Worm (Caenorhabditis elegans) whole organism, late embryonic: ENCODE measurements around the gene F41E7.2.

ENCODE experiments used
- C08G9.2 ChIP-seq: sonication (generic microtip); optimal IDR thresholded peaks from 2 replicates; lab custom pipeline; 2016; ENCODE audit warnings: mild to moderate bottlenecking, missing genetic modification characterization, moderate library complexity, missing compliant biosample characterization
- F13H6.1 ChIP-seq: sonication (generic microtip); optimal IDR thresholded peaks from 2 replicates; lab custom pipeline; 2016; ENCODE audit warnings: missing genetic modification characterization, missing compliant biosample characterization
- K02D7.2 ChIP-seq: sonication (generic microtip); optimal IDR thresholded peaks from 2 replicates; lab custom pipeline; 2017; ENCODE audit warnings: mild to moderate bottlenecking, missing genetic modification characterization, missing compliant biosample characterization
- K09A11.1 ChIP-seq: sonication (generic microtip); optimal IDR thresholded peaks from 2 replicates; lab custom pipeline; 2017; ENCODE audit warnings: antibody characterized with exemption, mild to moderate bottlenecking, missing genetic modification characterization, missing compliant biosample characterization; ENCODE audit not compliant: insufficient read depth
- ama-1 ChIP-seq: fragments of 150-350 bp; optimal IDR thresholded peaks from 2 replicates; lab custom pipeline; 2014
- ceh-18 ChIP-seq: sonication (generic microtip); optimal IDR thresholded peaks from 2 replicates; lab custom pipeline; 2016; ENCODE audit warnings: missing genetic modification characterization, missing compliant biosample characterization
- ceh-19 ChIP-seq: fragments of 200-800 bp; sonication (Bioruptor generic); optimal IDR thresholded peaks from 2 replicates; lab custom pipeline; 2018; ENCODE audit warnings: mild to moderate bottlenecking, missing genetic modification characterization, missing compliant biosample characterization
- ceh-22 ChIP-seq: sonication (generic microtip); optimal IDR thresholded peaks from 2 replicates; lab custom pipeline; 2017; ENCODE audit warnings: missing biosample characterization, missing genetic modification characterization
- ceh-24 ChIP-seq: sonication (generic microtip); optimal IDR thresholded peaks from 2 replicates; lab custom pipeline; 2016; ENCODE audit warnings: mild to moderate bottlenecking, missing genetic modification characterization, missing compliant biosample characterization
- ceh-34 ChIP-seq: sonication (generic microtip); optimal IDR thresholded peaks from 2 replicates; lab custom pipeline; 2016; ENCODE audit warnings: mild to moderate bottlenecking, missing genetic modification characterization, missing compliant biosample characterization
- ceh-45 ChIP-seq: fragments of 200-800 bp; sonication (Bioruptor generic); IDR thresholded peaks from 2 replicates; pipeline ENCODE4 v1.3.6; 2022; ENCODE audit warnings: missing genetic modification reagents, missing genetic modification characterization, missing compliant biosample characterization
- ceh-48 ChIP-seq: sonication (generic microtip); optimal IDR thresholded peaks from 2 replicates; lab custom pipeline; 2016; ENCODE audit warnings: missing genetic modification characterization, inconsistent platforms, missing compliant biosample characterization
- ceh-9 ChIP-seq: sonication (generic microtip); optimal IDR thresholded peaks from 2 replicates; lab custom pipeline; 2016; ENCODE audit warnings: mild to moderate bottlenecking, missing genetic modification characterization, inconsistent platforms, missing compliant biosample characterization
- che-1 ChIP-seq: sonication (generic microtip); optimal IDR thresholded peaks from 2 replicates; lab custom pipeline; 2016; ENCODE audit warnings: mild to moderate bottlenecking, missing genetic modification characterization, missing compliant biosample characterization
- dmd-4 ChIP-seq: sonication (generic microtip); optimal IDR thresholded peaks from 2 replicates; lab custom pipeline; 2016; ENCODE audit warnings: borderline replicate concordance, missing genetic modification characterization, missing compliant biosample characterization
- elt-4 ChIP-seq: sonication (generic microtip); optimal IDR thresholded peaks from 2 replicates; lab custom pipeline; 2016; ENCODE audit warnings: missing genetic modification characterization, missing compliant biosample characterization
- fax-1 ChIP-seq: sonication (generic microtip); optimal IDR thresholded peaks from 2 replicates; lab custom pipeline; 2016; ENCODE audit warnings: missing genotype, missing genetic modification characterization, missing compliant biosample characterization
- hlh-13 ChIP-seq: fragments of 200-800 bp; sonication (Bioruptor generic); optimal IDR thresholded peaks from 2 replicates; lab custom pipeline; 2018; ENCODE audit warnings: mild to moderate bottlenecking, missing genetic modification characterization, missing compliant biosample characterization
- hlh-30 ChIP-seq: sonication (generic microtip); optimal IDR thresholded peaks from 2 replicates; lab custom pipeline; 2017; ENCODE audit warnings: antibody characterized with exemption, missing genetic modification characterization, missing compliant biosample characterization; ENCODE audit not compliant: insufficient read depth
- hlh-6 ChIP-seq: sonication (generic microtip); optimal IDR thresholded peaks from 2 replicates; lab custom pipeline; 2016; ENCODE audit warnings: missing genotype, missing genetic modification characterization, missing compliant biosample characterization
- lin-11 ChIP-seq: fragments of 200-800 bp; sonication (Bioruptor generic); optimal IDR thresholded peaks from 2 replicates; lab custom pipeline; 2018; ENCODE audit warnings: mild to moderate bottlenecking, missing genetic modification characterization, missing compliant biosample characterization
- mec-3 ChIP-seq: sonication (generic microtip); optimal IDR thresholded peaks from 2 replicates; lab custom pipeline; 2016; ENCODE audit warnings: borderline replicate concordance, missing genetic modification characterization, missing compliant biosample characterization
- nhr-11 ChIP-seq: fragments of 150-350 bp; optimal IDR thresholded peaks from 2 replicates; lab custom pipeline; 2014; ENCODE audit warnings: missing biosample characterization, missing genetic modification characterization
- nhr-232 ChIP-seq: sonication (generic microtip); optimal IDR thresholded peaks from 2 replicates; lab custom pipeline; 2016; ENCODE audit warnings: missing genetic modification characterization, missing compliant biosample characterization
- npax-4 ChIP-seq: sonication (generic microtip); optimal IDR thresholded peaks from 2 replicates; lab custom pipeline; 2016; ENCODE audit warnings: missing genetic modification characterization, missing compliant biosample characterization
- odd-2 ChIP-seq: sonication (generic microtip); optimal IDR thresholded peaks from 2 replicates; lab custom pipeline; 2017; ENCODE audit warnings: antibody characterized with exemption, mild to moderate bottlenecking, missing genetic modification characterization, missing compliant biosample characterization
- pat-9 ChIP-seq: fragments of 200-800 bp; sonication (Bioruptor generic); optimal IDR thresholded peaks from 2 replicates; lab custom pipeline; 2018; ENCODE audit warnings: mild to moderate bottlenecking, missing genetic modification characterization, moderate library complexity, missing compliant biosample characterization
- pax-1 ChIP-seq: fragments of 150-350 bp; optimal IDR thresholded peaks from 2 replicates; lab custom pipeline; 2014; ENCODE audit warnings: missing biosample characterization, missing genetic modification characterization
- pha-4 ChIP-seq: fragments of 150-350 bp; optimal IDR thresholded peaks from 2 replicates; lab custom pipeline; 2018; ENCODE audit warnings: missing biosample characterization, missing genetic modification reagents, missing genetic modification characterization
- pqm-1 ChIP-seq: sonication (generic microtip); optimal IDR thresholded peaks from 2 replicates; lab custom pipeline; 2016; ENCODE audit warnings: missing genetic modification characterization, missing compliant biosample characterization
- pros-1 ChIP-seq: fragments of 150-350 bp; optimal IDR thresholded peaks from 2 replicates; lab custom pipeline; 2014; ENCODE audit warnings: missing biosample characterization, missing genetic modification reagents, missing genetic modification characterization
- rnt-1 ChIP-seq: sonication (generic microtip); optimal IDR thresholded peaks from 2 replicates; lab custom pipeline; 2016; ENCODE audit warnings: missing genetic modification characterization, missing compliant biosample characterization
- syd-9 ChIP-seq: sonication (generic microtip); optimal IDR thresholded peaks from 2 replicates; lab custom pipeline; 2016; ENCODE audit warnings: mild to moderate bottlenecking, missing genetic modification characterization, moderate library complexity, missing compliant biosample characterization
- unc-3 ChIP-seq, 2 experiments: fragments of 200-800 bp in 1 of 2; sonication (Bioruptor generic) in 1 of 2; sonication (generic microtip) in 1 of 2; conservative IDR thresholded peaks in 1 of 2; optimal IDR thresholded peaks in 1 of 2; 2 replicates each; pipeline versions ENCODE4 v1.3.6 to Lab custom; 2016 to 2022; ENCODE audit warnings: missing compliant biosample characterization in 2 of 2, missing genetic modification characterization in 2 of 2, missing genetic modification reagents in 1 of 2
- unc-42 ChIP-seq: sonication (generic microtip); optimal IDR thresholded peaks from 2 replicates; lab custom pipeline; 2016; ENCODE audit warnings: missing genotype, missing genetic modification characterization, missing compliant biosample characterization
- unc-55 ChIP-seq: sonication (generic microtip); optimal IDR thresholded peaks from 2 replicates; lab custom pipeline; 2017; ENCODE audit warnings: missing biosample characterization, missing genetic modification reagents, missing genetic modification characterization
- unc-86 ChIP-seq: sonication (generic microtip); optimal IDR thresholded peaks from 2 replicates; lab custom pipeline; 2016; ENCODE audit warnings: missing genetic modification characterization, missing compliant biosample characterization
- zip-5 ChIP-seq: sonication (generic microtip); optimal IDR thresholded peaks from 2 replicates; lab custom pipeline; 2016; ENCODE audit warnings: missing genetic modification characterization, missing compliant biosample characterization

Gene F41E7.2

DNA sequence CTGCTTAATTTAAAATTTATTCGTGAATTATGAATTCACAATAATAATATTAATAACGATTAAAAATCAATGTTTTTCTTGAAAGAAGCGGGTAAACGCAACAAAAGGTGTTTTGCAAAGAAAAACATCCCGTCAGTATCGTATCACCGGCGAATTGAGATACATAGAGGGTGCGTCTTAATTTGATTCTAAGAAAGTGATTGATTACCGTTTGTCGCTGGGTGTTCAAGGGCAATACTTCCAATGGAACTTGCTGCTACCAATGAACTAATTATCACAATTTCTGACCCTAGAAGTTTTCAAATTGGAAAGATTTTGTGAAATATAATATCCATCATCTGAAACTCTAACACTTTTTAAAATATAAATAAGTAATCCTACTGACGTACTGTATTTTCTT is 27.9 kb upstream of the F41E7.2 start:
- TF ChIP-seq ceh-18 (tag; lab: Kevin White, UChicago) (no peak), pha-4 (tag; lab: Kevin White, UChicago) (no peak), ceh-45 (GFP tag; lab: Robert Waterston, UW) (no peak), K09A11.1 (tag; lab: Kevin White, UChicago) (no peak)
- TF ChIP-seq, all 69 proteins: peak for 0

DNA sequence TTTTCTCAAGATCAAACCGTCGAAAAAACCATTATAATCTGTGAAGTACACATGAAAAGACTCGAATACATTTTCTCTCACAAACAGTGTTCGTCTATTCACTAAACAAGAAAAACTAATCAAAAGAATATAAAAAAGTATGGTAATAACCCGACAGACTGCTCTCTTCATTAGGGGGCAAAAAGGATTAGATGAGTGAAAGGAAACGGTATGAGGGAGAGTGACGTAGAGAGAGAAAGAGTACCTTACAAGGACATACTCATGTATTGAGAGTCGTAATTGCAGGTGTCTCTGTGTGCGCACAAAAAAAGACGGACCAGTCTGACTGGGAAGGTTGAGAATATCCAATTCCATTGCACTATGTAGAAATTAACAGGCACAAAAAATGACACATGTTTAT is 23.8 kb upstream of the F41E7.2 start:
- TF ChIP-seq ceh-24 (tag; lab: Kevin White, UChicago) (no peak), F13H6.1 (tag; lab: Kevin White, UChicago) (no peak), hlh-6 (tag; lab: Kevin White, UChicago) (no peak), syd-9 (tag; lab: Kevin White, UChicago) (no peak), C08G9.2 (tag; lab: Kevin White, UChicago) (no peak), rnt-1 (tag; lab: Kevin White, UChicago) (no peak), dmd-4 (tag; lab: Kevin White, UChicago) (no peak), npax-4 (tag; lab: Kevin White, UChicago) (no peak), odd-2 (no peak), che-1 (no peak), unc-55 (no peak), unc-42 (no peak)

DNA sequence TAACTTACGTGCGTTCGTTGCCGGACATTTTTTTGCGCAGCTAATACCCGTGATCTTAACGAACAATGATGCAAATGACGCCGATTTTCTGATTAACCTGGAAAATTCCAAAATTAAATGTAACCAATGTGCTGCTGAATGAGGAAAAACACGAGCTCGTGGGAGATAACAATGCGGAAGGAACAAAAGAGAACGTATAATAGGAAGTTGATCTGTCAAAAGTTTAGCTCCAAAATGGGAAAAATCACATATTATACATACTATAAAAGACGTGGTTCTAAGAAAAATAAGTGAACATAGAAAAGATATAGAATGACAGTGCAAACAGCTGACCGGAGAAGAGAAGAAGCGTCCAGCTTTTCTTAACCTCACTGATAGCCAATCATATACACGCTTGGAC is 20.7 kb upstream of the F41E7.2 start, which contains the start of gene C14H10.2:
TSS of gene C14H10.2 (minus strand) at position 101 of the 400 bp plus-strand sequence.
- no peak for TF ChIP-seq ceh-34 (tag; lab: Kevin White, UChicago)
- no peak for TF ChIP-seq unc-86 (tag; lab: Kevin White, UChicago)
- no peak for TF ChIP-seq lin-11 (tag; lab: Kevin White, UChicago)
- TF ChIP-seq ceh-9 (tag; lab: Kevin White, UChicago), result no peak
- no peak for TF ChIP-seq ceh-22 (tag; lab: Kevin White, UChicago)
- TF ChIP-seq unc-3 (GFP tag; conservative IDR thresholded peaks at IDR 0.05; lab: Robert Waterston, UW), result no peak
- TF ChIP-seq unc-3 (tag; optimal IDR thresholded peaks at IDR 0.05; lab: Kevin White, UChicago), result no peak
- no peak for TF ChIP-seq K02D7.2 (tag; lab: Kevin White, UChicago)
- TF ChIP-seq unc-55, result no peak
- no peak for TF ChIP-seq pros-1 (tag; lab: Kevin White, UChicago)
- TF ChIP-seq pat-9 (tag; lab: Kevin White, UChicago), result no peak
- no peak for TF ChIP-seq ama-1 (lab: Kevin White, UChicago)
- no peak for TF ChIP-seq ceh-19
- TF ChIP-seq hlh-13 (GFP tag; lab: Kevin White, UChicago), result no peak
- TF ChIP-seq odd-2, result no peak
- TF ChIP-seq nhr-232 (tag; lab: Kevin White, UChicago), result no peak

ce11 chrX:10254068-10254467 is 19.4 kb upstream of the F41E7.2 start:
- TF ChIP-seq fax-1 (no peak), hlh-30 (tag; lab: Kevin White, UChicago) (peak; percentile 2)

DNA sequence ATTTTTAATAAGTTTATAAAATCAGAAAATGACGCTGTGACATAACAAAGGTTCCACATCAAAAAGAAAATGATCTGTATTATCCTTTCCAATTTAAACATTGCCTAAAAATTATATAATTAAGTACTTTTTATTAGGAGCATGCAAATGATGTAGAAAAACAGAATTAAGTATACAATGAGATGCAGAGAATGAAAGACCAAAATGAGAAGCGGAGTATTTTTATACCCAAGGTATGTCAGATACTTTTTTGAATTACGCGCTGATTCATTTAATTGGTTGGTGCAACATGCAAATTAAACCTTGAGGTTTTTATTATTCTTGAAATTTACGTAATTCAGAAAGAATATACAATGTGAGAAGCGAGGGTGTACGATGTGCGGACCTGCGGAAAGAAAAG is 13.5 kb upstream of the F41E7.2 start, which contains the start of gene C32A9.1:
TSS of gene C32A9.1 (minus strand) at position 101 of the 400 bp plus-strand sequence.
- TF ChIP-seq nhr-11 (tag; lab: Kevin White, UChicago) (no peak), mec-3 (no peak), ceh-19 (no peak), K02D7.2 (tag; lab: Kevin White, UChicago) (no peak), zip-5 (tag; lab: Kevin White, UChicago) (no peak), pax-1 (no peak), ceh-45 (GFP tag; lab: Robert Waterston, UW) (no peak), ceh-48 (tag; lab: Kevin White, UChicago) (no peak), pqm-1 (tag; lab: Kevin White, UChicago) (no peak), elt-4 (no peak)
